Fruit fly (Drosophila melanogaster) ovary, adult (tissue): ENCODE data around the gene CG33271.

Experiments used
- CG17801 ChIP-seq: fragments of 200-800 bp; optimal IDR thresholded peaks from 2 replicates; lab custom pipeline; 2019; ENCODE audit warnings: missing biosample characterization, mild to moderate bottlenecking, missing genetic modification characterization, moderate library complexity; ENCODE audit not compliant: partially characterized antibody

Gene CG33271

DNA sequence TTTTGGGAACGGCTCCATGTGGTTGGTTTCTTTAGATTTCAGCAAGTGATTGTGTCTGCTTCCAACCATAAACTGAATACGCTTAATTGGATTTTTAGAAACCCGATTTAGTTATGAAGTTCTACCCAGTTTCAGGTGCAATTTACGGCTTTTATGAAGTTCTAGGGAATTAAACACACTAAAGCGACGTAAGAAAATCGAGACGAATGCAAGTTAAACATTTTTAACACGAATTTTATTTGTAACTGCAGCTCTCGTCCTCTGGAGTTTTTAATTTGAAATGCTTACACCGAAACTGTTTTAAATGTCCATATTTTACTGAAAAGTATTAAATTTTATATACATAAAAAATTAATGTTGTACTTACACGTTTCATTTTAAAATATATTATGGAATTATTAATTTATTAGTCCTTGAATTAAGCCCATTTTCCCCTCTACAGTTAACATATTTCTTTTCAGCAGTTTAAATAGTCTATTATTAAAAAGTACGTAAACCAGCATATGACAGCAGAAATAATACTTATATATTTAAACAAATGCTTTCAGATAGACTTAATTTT is 13.2 kb downstream of the CG33271 start, which contains the start of the genes CG46412 and CG33267:
Gene CG46412 (minus strand): TSS at position 101 of the 562 bp plus-strand sequence.
Gene CG33267 (plus strand): TSS at position 512 of the 562 bp plus-strand sequence.
- TF ChIP-seq CG17801 = no peak

DNA sequence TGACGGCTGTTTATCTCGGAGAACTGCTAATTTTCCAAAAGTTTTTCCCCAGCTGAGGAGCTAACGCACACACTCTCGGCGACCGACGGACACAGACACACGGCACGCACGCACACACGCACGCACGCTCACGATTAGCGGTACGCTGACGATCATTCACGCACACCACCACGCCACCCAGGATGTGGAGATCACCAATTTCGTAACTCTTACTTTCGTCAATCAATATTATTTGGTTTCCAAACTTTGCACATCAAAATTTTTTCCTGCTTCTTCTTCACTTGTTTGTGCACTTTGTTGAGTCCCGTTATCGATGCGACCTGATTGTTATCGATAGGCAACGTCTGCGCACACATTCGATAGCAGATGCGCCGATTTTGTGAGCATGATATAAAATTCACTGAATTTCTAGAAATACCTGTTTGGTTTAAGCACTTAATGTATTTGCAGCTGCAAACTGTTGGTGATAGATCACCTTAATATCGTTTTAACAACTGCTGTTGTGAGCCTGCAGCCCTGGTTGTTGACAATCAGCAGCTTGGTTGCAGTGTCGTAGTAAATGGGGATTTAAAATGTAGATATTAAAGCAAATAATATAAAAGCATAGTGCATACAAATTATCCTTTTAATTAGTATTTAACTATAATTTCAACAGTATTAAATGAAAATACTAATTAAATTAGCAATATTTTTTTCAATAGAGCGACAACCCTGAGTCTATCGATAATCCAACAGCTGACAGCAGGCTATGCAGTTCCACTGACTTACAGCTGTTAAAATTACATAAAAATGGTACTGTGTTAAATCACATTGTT is 15.1 kb downstream of the CG33271 start, which contains the start of the genes CG7394 and Mob2:
Gene CG7394 (plus strand): TSS at position 51 of the 815 bp plus-strand sequence.
Gene Mob2 (minus strand): TSS at position 288 of the 815 bp plus-strand sequence.
- peak; percentile 86 for TF ChIP-seq CG17801

DNA sequence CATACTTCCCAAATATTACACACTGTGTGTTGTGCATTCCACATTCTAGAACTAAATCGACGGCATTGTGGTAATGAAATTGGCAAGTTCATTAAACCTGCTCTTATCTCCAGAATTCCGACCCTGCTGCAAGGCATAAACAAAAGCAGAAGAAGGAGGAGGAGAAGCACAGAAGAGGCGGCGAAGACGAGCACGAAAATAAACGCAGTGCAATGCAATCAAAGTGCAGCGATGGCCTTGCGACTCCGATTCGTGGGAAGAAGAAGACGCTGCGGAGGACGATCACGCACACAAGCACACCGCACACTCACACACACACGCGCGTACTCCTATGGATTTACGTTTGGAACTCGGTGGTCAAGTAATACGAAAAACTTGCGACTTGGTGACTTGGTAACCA is 16.4 kb downstream of the CG33271 start:
- TF ChIP-seq CG17801 = no peak

DNA sequence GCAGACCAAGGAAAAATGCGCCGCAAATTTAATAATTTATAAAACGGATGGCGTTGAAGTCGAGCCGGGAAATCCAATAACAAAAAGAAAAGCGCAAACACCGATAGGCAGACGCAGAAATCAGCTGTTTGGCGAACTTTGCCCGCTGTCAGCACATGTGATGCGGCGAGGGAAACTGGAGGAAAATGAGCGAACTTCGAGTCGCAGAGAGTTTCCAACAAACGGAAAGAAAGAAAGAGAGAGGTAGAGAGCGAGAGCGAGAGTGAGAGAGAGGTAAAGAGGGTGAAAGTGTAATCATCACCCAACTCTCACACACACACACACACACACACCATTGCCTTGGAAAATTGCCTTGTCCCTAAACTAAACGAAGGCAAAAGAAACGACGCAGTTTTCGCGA is 20.1 kb downstream of the CG33271 start:
- no peak for TF ChIP-seq CG17801

DNA sequence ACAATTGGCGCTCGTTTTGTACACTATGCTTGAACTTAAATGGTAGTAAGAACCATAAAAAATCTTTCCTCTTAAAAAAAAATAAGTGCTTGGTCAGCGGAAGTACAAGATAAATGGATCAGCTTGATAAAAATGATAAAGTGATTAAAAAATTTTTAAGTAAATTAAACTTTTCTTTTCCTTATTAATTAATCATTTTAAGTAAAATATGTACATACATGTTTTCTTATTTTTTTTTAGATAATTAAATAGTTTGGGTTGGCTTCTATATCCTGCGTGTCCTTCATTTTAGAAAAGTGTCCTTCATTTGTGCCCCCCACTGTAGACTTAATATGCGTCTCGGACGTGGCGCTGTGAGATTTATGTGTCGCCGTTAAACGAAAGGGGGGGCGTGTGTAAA is 20.7 kb downstream of the CG33271 start:
- no peak for TF ChIP-seq CG17801

DNA sequence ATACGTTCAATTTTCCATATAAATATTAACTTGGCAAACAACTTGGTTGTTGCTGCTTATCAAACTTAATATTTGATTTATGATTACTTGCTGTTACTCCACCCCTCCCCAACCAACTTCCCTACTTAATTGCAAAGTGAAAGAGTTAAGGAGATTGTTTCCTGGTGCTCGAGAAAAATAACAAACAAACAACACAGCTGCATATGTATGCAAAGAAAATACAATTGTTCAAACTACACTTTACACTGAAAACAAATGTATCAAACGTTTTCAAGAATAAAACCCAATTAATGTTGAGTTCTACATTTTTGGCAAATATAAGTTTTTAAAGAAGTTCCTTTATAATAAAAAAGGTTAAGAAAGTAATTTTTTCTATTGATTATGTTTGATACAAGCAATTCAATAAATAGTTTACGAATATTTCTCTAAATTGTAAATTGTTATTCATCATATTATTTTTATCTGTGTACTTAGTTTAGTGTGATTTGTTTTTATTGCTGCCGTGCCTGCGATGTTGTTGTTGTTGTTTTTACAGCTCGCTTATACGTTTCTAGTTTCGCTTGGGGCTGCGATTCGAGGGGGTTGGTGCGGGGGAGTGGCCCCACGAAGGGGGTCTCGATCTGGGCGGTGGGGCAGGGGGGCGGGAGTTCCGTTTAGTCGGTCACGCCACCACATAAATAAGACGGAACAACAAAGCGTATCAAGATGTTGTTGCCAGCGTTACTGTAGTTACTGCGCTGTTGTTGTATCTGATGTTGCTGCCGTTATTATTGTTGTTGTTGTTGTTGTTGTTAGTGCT is 21.4 kb downstream of the CG33271 start:
- no peak for TF ChIP-seq CG17801

DNA sequence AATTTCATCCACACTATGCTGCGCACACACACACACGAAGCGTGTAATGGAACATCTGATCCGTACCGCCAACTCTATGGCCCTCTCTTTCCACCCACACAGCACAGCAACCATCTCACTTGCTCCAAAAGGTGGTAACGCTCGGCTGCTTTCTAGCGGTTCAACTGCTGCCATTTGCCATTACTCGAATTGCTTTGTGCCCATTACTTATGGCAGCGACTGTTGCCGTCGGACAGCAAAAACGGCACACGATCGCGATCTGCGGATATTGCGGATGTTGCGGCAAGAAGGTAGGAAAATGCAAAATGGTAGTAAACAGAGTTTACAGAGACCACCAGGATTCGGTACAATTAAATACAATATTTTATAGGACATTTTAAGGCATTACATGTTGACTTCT is 22.5 kb downstream of the CG33271 start:
- TF ChIP-seq CG17801 = no peak

DNA sequence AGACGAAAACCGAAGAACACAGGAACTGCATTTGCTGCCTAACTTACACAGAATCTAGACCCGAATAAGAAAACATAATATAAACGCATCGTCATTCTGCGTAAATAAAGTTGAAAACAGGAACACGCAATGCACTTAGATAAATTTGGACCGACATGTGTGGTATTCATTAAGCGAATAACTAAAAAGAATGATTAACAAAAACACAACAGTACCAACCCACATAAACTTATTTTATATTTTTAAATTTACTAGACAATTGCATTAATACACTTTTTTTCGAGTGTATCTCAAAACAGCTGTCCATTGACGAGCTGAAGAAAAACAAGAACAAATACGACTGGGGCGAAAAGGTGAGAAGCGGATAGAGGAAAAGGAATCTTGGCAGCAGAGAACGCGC is 23.0 kb downstream of the CG33271 start:
- peak; percentile 68 for TF ChIP-seq CG17801

DNA sequence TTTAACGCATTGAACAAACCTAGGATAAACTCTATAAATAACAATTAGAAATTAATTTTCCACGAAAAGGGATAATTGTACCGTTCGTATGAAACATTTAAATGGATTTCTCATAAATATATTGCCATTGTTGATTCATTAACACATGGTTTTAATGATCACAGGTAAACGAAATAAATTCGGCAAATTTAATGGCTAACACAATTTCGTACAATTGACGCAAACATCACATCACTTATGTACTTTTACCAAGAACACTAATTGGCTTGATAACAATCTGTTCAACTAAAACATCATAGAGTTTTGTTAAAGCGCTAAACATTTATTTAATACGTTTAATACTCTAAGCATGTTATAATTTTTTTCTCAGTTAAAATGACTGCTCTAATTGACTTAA is 23.6 kb downstream of the CG33271 start:
- TF ChIP-seq CG17801 = no peak

DNA sequence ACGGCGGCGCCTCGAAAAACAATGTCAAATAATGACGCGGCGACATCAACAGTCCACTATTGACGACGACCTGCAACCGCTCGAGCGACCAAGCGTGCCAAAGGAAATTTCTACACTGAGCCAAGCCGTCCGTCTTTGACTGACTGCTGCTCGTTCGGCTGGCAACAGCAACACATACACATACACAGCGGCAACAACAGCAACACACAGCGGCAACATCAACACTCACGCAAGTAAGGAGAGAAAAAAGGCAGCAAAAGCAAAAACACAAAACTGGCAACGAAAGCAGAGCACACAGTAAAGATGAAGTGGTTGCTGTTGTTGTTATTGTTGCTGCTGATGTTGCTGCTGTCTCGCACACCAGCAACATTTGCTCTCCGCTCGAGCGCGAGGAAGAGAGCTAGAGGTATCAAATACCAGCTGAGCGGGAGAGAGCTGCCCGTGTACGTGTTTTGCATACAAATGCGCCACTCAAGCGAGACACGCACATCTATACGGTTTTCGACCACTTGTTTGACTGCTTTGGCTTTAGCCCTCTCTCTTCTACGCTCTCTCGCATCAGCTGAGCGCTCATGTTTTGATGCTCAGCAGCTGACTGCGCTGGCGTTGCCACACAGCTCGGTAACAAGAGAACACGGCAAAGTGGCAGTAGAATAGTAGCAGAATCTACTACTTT is 24.2 kb downstream of the CG33271 start:
- TF ChIP-seq CG17801 = peak; percentile 72

DNA sequence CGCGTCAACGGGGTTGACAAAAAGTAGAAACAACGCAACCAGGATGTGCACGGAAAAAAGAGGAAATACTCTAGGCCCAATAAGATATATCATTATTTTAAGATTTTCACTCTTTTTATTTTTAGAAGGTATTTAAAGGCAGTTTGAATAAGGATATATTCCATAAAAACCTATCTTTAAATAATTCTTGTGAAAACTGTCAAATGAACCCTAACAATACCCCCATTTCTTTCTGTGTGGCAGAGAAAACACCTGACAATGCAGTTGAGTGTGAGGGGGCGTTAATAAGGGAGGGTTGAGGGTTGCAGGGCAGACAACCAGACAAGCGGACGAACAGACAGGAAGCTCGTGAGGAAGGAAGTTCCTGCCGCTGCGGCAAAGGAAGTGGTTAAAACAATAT is 25.3 kb downstream of the CG33271 start:
- no peak for TF ChIP-seq CG17801

DNA sequence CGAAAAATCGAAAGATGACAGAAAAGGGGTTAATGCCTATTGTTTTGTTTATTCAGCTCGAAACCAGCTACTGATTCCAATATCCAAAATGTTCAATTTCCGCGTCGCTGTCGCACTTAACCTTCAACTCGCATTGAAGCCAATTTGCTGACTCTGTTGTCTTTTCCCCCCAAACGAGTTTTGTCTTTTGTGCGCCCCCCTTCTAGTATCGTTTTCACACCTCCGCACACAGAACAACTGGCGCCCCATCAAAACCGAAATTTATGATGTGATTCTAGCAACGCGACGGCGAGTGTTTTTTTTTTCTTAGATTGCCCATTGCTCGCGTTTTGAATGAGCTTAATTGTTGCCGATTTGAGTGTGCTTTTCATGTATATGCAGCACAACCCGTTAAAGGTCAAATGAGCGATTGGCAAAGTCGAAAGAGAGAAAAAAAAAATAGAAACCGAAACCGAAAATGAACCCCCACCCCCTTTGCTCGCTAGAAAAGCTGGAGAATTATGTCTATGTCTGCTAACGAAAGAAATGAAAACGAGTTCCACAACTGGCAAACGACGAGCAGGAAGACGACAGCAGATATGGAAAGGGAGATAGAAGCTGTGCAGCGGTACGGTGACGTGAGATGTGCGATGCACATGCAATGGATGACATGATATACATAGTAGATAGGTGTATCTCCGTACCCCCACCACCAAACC is 26.8 kb downstream of the CG33271 start:
- TF ChIP-seq CG17801 = no peak

DNA sequence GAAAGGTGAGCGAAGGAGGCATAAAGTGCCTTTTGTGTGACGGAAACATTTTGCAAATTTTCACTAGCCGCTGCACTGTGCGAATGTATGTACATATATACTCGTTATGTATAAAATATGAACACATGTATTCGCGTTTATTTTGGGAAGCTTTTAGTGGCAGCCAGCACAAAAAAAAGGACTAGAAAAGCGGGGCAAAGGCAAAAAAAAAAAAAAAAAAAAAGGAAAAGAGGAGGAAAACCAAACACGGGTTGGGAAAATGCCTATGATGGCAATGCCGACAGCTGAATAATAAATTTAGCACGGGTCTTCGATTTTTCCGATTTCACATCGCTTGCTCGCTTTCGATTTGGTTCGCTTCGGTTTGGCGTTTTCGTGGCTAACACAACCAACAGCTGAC is 27.9 kb downstream of the CG33271 start:
- TF ChIP-seq CG17801 = no peak

DNA sequence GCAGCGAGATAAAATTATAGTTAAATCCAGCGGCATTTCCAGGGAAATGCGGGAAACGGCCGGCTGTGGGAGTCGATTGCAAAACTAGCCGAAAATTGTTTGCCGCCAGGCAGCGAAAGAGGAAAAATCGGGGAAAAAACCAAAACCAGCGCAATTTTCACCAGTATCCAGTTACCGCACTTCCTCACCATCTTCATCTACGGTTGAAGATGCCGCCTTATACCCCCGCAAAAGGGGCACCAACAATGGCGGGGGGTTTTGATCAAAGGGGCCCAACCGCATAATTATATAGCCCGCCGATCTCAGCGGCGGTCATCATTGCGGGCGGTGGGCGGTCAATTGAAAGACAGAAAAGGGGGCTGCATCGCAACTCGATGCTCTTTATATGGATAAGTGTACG is 29.3 kb downstream of the CG33271 start:
- TF ChIP-seq CG17801 = no peak

DNA sequence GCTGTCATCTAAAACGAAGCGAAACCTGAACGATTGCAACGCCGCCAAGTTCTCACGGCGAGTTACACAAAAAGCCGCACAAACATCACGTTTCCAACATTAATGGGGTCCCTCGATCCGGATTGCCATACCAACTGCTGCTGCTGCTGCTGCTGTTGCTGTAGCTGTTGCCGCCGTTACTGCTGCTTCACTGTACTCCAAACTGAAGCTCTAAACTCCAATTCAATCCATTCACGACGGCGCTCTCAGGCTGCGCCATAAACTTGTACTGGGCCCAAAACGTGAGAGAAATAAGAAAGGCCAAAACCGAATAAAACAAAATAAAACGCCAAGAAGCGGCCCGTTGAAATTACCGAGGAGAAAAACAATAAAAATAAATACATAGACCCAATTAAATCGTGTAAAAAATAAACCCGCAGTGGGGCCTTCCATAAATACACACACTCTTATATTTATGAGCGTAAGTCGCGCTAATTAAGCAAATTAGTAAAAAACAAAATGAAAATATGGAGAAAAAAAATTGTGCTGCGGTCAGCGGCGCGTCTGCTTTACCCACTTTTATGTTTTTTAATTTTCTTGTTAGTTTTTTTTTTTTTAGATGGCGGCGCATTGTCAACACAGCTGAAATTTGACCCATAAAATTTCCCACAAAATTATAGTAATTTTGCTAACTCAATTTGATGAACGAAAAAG is 29.8 kb downstream of the CG33271 start:
- TF ChIP-seq CG17801 = peak; percentile 84
